Worm (Caenorhabditis elegans): ENCODE measurements around the gene sru-6.

The sru-6 gene

ce11 chrIV:9506251-9506650 is 15.8 kb downstream of the sru-6 start, which contains the start of gene ttr-9:
TSS of gene ttr-9 (minus strand) at chrIV:9506351.
- no peak for TF ChIP-seq athp-1 (tag; optimal IDR thresholded peaks at IDR 0.05)
- no peak for TF ChIP-seq attf-3 (GFP tag; conservative IDR thresholded peaks at IDR 0.05)
- no peak for TF ChIP-seq cebp-1 (GFP tag; IDR thresholded peaks at IDR 0.05)
- TF ChIP-seq cebp-1 (tag; optimal IDR thresholded peaks at IDR 0.05): no peak
- no peak for TF ChIP-seq atf-7 (tag; optimal IDR thresholded peaks at IDR 0.05)
- no peak for TF ChIP-seq F55B11.4 (tag; optimal IDR thresholded peaks at IDR 0.05; ENCODE audit: borderline replicate concordance, insufficient read depth)
- no peak for TF ChIP-seq xnd-1 (tag; optimal IDR thresholded peaks at IDR 0.05)
- no peak for TF ChIP-seq ceh-40 (GFP tag; IDR thresholded peaks at IDR 0.05)
- TF ChIP-seq bed-1 (GFP tag; IDR thresholded peaks at IDR 0.05): no peak
- no peak for TF ChIP-seq dpff-1 (tag; optimal IDR thresholded peaks at IDR 0.05)
- no peak for TF ChIP-seq madf-3 (GFP tag; IDR thresholded peaks at IDR 0.05)
- TF ChIP-seq zim-3 (tag; optimal IDR thresholded peaks at IDR 0.05): no peak

ce11 chrIV:9508612-9509011 is 18.2 kb downstream of the sru-6 start, which contains the start of gene ethe-1:
TSS of gene ethe-1 (minus strand) at chrIV:9508761.
- TF ChIP-seq snpc-4 (GFP tag; optimal IDR thresholded peaks at IDR 0.05): no peak
- peak; percentile 9 to 47 (median 38) for TF ChIP-seq snpc-4 (tag; optimal IDR thresholded peaks at IDR 0.05)
- TF ChIP-seq nhr-80 (tag; optimal IDR thresholded peaks at IDR 0.05): peak; percentile 18
- no peak for TF ChIP-seq ceh-91 (GFP tag; IDR thresholded peaks at IDR 0.05)
- no peak for TF ChIP-seq F57C9.4 (tag; optimal IDR thresholded peaks at IDR 0.05)

ce11 chrIV:9510439-9510838 is 20.0 kb downstream of the sru-6 start, which contains the start of gene C33A12.4:
TSS of gene C33A12.4 (minus strand) at chrIV:9510569.
- TF ChIP-seq F37B4.10 (GFP tag; IDR thresholded peaks at IDR 0.05) (no peak), cebp-1 (GFP tag; IDR thresholded peaks at IDR 0.05) (no peak), cebp-1 (tag; optimal IDR thresholded peaks at IDR 0.05) (peak; percentile 8), rcor-1 (GFP tag; IDR thresholded peaks at IDR 0.05) (peak; percentile 7; the same call in 1 of the 2 replicates), tbp1 (GFP tag; optimal IDR thresholded peaks at IDR 0.05) (no peak), madf-6 (GFP tag; IDR thresholded peaks at IDR 0.05) (peak; percentile 7; the same call in 1 of the 2 replicates)

- TF ChIP-seq nhr-120 (GFP tag; IDR thresholded peaks at IDR 0.05) (no peak), ztf-18 (tag; optimal IDR thresholded peaks at IDR 0.05) (peak; percentile 2), him-1 (tag; optimal IDR thresholded peaks at IDR 0.05) (peak; percentile 51), T26A5.8 (tag; optimal IDR thresholded peaks at IDR 0.05) (no peak), egl-18 (GFP tag; IDR thresholded peaks at IDR 0.05) (no peak), C06A6.2 (GFP tag; conservative IDR thresholded peaks at IDR 0.05) (no peak; the same call in 1 of the 2 replicates), hlh-26 (GFP tag; conservative IDR thresholded peaks at IDR 0.05) (no peak), athp-1 (tag; optimal IDR thresholded peaks at IDR 0.05) (no peak), nhr-80 (tag; optimal IDR thresholded peaks at IDR 0.05) (no peak), tbx-9 (tag; optimal IDR thresholded peaks at IDR 0.05; ENCODE audit: borderline replicate concordance) (no peak), F22D6.2 (tag; optimal IDR thresholded peaks at IDR 0.05) (no peak), gei-17 (GFP tag; optimal IDR thresholded peaks at IDR 0.05) (peak; percentile 55), madf-6 (GFP tag; IDR thresholded peaks at IDR 0.05) (peak; percentile 71), lag-1 (GFP tag; IDR thresholded peaks at IDR 0.05) (0 out of 2 replicates have a peak, but pooled peaks have one; percentile 61), ceh-40 (GFP tag; IDR thresholded peaks at IDR 0.05) (no peak), dox-1 (GFP tag; IDR thresholded peaks at IDR 0.05) (peak; percentile 69), repo-1 (tag; optimal IDR thresholded peaks at IDR 0.05) (peak; percentile 76), chd-7 (tag; optimal IDR thresholded peaks at IDR 0.05) (peak; percentile 57), F23B12.7 (tag; optimal IDR thresholded peaks at IDR 0.05; ENCODE audit: insufficient read depth) (peak; percentile 17), aptf-2 (GFP tag; conservative IDR thresholded peaks at IDR 0.05) (no peak), B0336.3 (GFP tag; IDR thresholded peaks at IDR 0.05) (peak; percentile 94), cebp-2 (GFP tag; IDR thresholded peaks at IDR 0.05) (peak; percentile 12; the same call in 1 of the 2 replicates), ama-1 (optimal IDR thresholded peaks at IDR 0.05) (peak; percentile 79), ama-1 (GFP tag; optimal IDR thresholded peaks at IDR 0.05) (no peak), nhr-27 (tag; optimal IDR thresholded peaks at IDR 0.05) (no peak), mcd-1 (GFP tag; IDR thresholded peaks at IDR 0.05) (peak; percentile 76), ztf-28 (GFP tag; IDR thresholded peaks at IDR 0.05) (no peak), B0035.1 (tag; optimal IDR thresholded peaks at IDR 0.05) (no peak)
Observed at ce11 chrIV:9511221-9511638, 20.8 kb downstream of the sru-6 start.

All from whole organism, young adult.